Fruit fly (Drosophila melanogaster): ENCODE measurements around the gene Hr38.

DNA sequence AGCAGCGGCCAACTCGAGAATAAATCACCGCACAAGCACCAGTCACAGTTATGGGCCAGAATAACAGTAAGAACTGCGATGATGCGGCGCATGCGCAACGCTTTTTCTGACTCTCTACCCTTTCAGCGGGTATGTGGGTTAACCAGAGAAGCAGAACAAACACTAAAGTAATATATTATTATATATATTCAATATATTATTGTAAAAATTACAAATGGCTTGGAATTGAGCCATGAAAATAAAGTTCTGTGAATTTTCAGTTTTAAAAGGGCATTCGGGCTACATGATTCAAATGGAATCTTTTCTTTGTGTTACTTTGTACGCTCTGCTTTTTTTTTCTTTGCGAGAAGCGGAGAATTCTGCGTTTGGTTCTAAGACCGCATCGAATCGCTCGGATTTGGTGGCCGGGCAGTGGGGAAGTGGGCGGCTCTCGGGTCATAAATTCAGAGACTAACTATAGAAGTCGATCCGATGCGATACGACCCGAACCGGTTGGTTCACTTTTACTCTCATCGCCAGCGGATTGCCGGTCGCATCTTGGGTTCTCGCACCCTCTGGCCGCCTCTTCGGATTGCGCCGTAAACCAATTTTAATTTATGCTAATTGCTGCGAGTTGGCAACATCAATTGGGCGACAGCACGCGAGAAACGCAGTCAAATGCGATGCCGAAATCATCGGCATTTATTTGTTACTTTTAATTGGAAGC, 13.7 kb downstream of the Hr38 start:
- no peak for TF ChIP-seq cnc (optimal IDR thresholded peaks at IDR 0.05)
- TF ChIP-seq CG7045 (GFP tag; optimal IDR thresholded peaks at IDR 0.05): no peak
- TF ChIP-seq kay (GFP tag; ENCODE audit: borderline replicate concordance): no peak
- no peak for TF ChIP-seq CG33017 (tag; optimal IDR thresholded peaks at IDR 0.05)
- TF ChIP-seq Clk (GFP tag; optimal IDR thresholded peaks at IDR 0.05): no peak
- TF ChIP-seq Crg-1 (GFP tag; optimal IDR thresholded peaks at IDR 0.05): no peak
- no peak for TF ChIP-seq CG5204 (GFP tag; optimal IDR thresholded peaks at IDR 0.05)
- no peak for TF ChIP-seq cic (GFP tag; optimal IDR thresholded peaks at IDR 0.05)
- TF ChIP-seq CG12768 (GFP tag; optimal IDR thresholded peaks at IDR 0.05): no peak
- TF ChIP-seq pad (GFP tag; optimal IDR thresholded peaks at IDR 0.05): no peak
- TF ChIP-seq tj (GFP tag; optimal IDR thresholded peaks at IDR 0.05): no peak
- TF ChIP-seq toe (GFP tag; optimal IDR thresholded peaks at IDR 0.05): no peak
- no peak for TF ChIP-seq Mnt (GFP tag; optimal IDR thresholded peaks at IDR 0.05)

Measured in whole organism, adult.